Worm (Caenorhabditis elegans) whole organism, L1 larva: ENCODE measurements around the gene C18A11.3.

ENCODE experiments used
- C04F5.9 ChIP-seq: sonication (generic microtip); optimal IDR thresholded peaks from 2 replicates; lab custom pipeline; 2016; ENCODE audit warnings: missing genetic modification characterization, missing compliant biosample characterization
- F16B12.6 ChIP-seq: fragments of 150-350 bp; optimal IDR thresholded peaks from 2 replicates; lab custom pipeline; 2014; ENCODE audit warnings: missing biosample characterization, missing genetic modification characterization
- Y116A8C.19 ChIP-seq: sonication (generic microtip); optimal IDR thresholded peaks from 2 replicates; lab custom pipeline; 2016; ENCODE audit warnings: missing compliant biosample characterization, missing genetic modification characterization, borderline replicate concordance
- aha-1 ChIP-seq: fragments of 150-350 bp; optimal IDR thresholded peaks from 2 replicates; lab custom pipeline; 2014; ENCODE audit warnings: missing biosample characterization, missing genetic modification characterization
- ama-1 ChIP-seq: fragments of 150-350 bp; optimal IDR thresholded peaks from 2 replicates; lab custom pipeline; 2014
- ceh-63 ChIP-seq: fragments of 200-800 bp; sonication (Bioruptor generic); optimal IDR thresholded peaks from 2 replicates; lab custom pipeline; 2018; ENCODE audit warnings: mild to moderate bottlenecking, missing genetic modification characterization, missing compliant biosample characterization
- ceh-82 ChIP-seq, 3 experiments: fragments of 150-350 bp in 1 of 3; sonication (generic microtip) in 2 of 3; optimal IDR thresholded peaks; 2 replicates each; lab custom pipeline; 2014 to 2017; ENCODE audit warnings: missing biosample characterization in 3 of 3, missing genetic modification characterization in 3 of 3
- ceh-88 ChIP-seq: fragments of 200-800 bp; sonication (Bioruptor generic); IDR thresholded peaks from 2 replicates; pipeline ENCODE4 v1.3.6; 2022; ENCODE audit warnings: missing genetic modification characterization, missing compliant biosample characterization
- ceh-90 ChIP-seq: sonication (generic microtip); optimal IDR thresholded peaks from 2 replicates; lab custom pipeline; 2016; ENCODE audit warnings: missing genetic modification characterization, missing compliant biosample characterization
- ces-1 ChIP-seq: fragments of 150-350 bp; optimal IDR thresholded peaks from 2 replicates; lab custom pipeline; 2014; ENCODE audit warnings: missing biosample characterization, missing genetic modification reagents, missing genetic modification characterization
- efl-1 ChIP-seq, 4 experiments: fragments of 150-350 bp; optimal IDR thresholded peaks in 3 of 4; peaks in 1 of 4; 1 replicate in 1 of 4; 2 replicates in 3 of 4; lab custom pipeline; 2014; ENCODE audit warnings: missing biosample characterization in 2 of 4, missing genetic modification characterization in 2 of 4, missing genetic modification reagents in 2 of 4
- efl-3 ChIP-seq: fragments of 200-800 bp; sonication (Bioruptor generic); optimal IDR thresholded peaks from 2 replicates; lab custom pipeline; 2018; ENCODE audit warnings: mild to moderate bottlenecking, missing genetic modification characterization, missing compliant biosample characterization
- egl-27 ChIP-seq, 2 experiments: fragments of 150-350 bp in 1 of 2; sonication (generic microtip); optimal IDR thresholded peaks; 3 replicates each; lab custom pipeline; 2017 to 2018; ENCODE audit warnings: missing biosample characterization in 2 of 2, missing genetic modification characterization in 2 of 2, missing genetic modification reagents in 2 of 2
- ets-5 ChIP-seq: fragments of 200-800 bp; sonication (Bioruptor generic); IDR thresholded peaks from 2 replicates; pipeline ENCODE4 v1.3.6; 2022; ENCODE audit warnings: missing genetic modification characterization, missing compliant biosample characterization
- fkh-4 ChIP-seq: sonication (generic microtip); optimal IDR thresholded peaks from 2 replicates; lab custom pipeline; 2016; ENCODE audit warnings: missing compliant biosample characterization, missing genetic modification characterization, borderline replicate concordance
- fkh-8 ChIP-seq: sonication (generic microtip); optimal IDR thresholded peaks from 2 replicates; lab custom pipeline; 2016; ENCODE audit warnings: mild to moderate bottlenecking, missing genetic modification characterization, missing compliant biosample characterization
- grh-1 ChIP-seq: fragments of 200-800 bp; sonication (Bioruptor generic); IDR thresholded peaks from 2 replicates; pipeline ENCODE4 v1.3.6; 2022; ENCODE audit warnings: missing genetic modification reagents, missing genetic modification characterization, missing compliant biosample characterization
- hlh-17 ChIP-seq: fragments of 200-800 bp; sonication (Bioruptor generic); optimal IDR thresholded peaks from 2 replicates; lab custom pipeline; 2018; ENCODE audit warnings: missing genetic modification characterization, mild to moderate bottlenecking, missing compliant biosample characterization, moderate library complexity, borderline replicate concordance
- hlh-4 ChIP-seq: sonication (generic microtip); optimal IDR thresholded peaks from 2 replicates; lab custom pipeline; 2016; ENCODE audit warnings: mild to moderate bottlenecking, missing genetic modification characterization, missing compliant biosample characterization
- lin-13 ChIP-seq: fragments of 150-350 bp; optimal IDR thresholded peaks from 2 replicates; lab custom pipeline; 2014; ENCODE audit warnings: missing biosample characterization, missing genetic modification reagents, missing genetic modification characterization
- lin-14 ChIP-seq: fragments of 200-800 bp; sonication (Bioruptor generic); optimal IDR thresholded peaks from 2 replicates; lab custom pipeline; 2018; ENCODE audit warnings: mild to moderate bottlenecking, missing genetic modification characterization, moderate library complexity, missing compliant biosample characterization
- lin-15B ChIP-seq: fragments of 150-350 bp; sonication (generic microtip); optimal IDR thresholded peaks from 3 replicates; lab custom pipeline; 2014; ENCODE audit warnings: missing biosample characterization, missing genetic modification characterization
- lin-39 ChIP-seq: fragments of 150-350 bp; optimal IDR thresholded peaks from 2 replicates; lab custom pipeline; 2014; ENCODE audit warnings: missing biosample characterization, missing genetic modification reagents, missing genetic modification characterization
- lsy-2 ChIP-seq, 2 experiments: fragments of 150-350 bp; optimal IDR thresholded peaks; 2 replicates each; lab custom pipeline; 2014; ENCODE audit warnings: missing biosample characterization in 2 of 2, missing genetic modification characterization in 2 of 2
- mab-9 ChIP-seq: fragments of 200-800 bp; sonication (Bioruptor generic); IDR thresholded peaks from 2 replicates; pipeline ENCODE4 v1.3.6; 2022; ENCODE audit warnings: missing genetic modification reagents, missing genetic modification characterization, missing compliant biosample characterization
- mef-2 ChIP-seq: fragments of 150-350 bp; optimal IDR thresholded peaks from 2 replicates; lab custom pipeline; 2014; ENCODE audit warnings: missing biosample characterization, missing genetic modification characterization
- mep-1 ChIP-seq: fragments of 150-350 bp; optimal IDR thresholded peaks from 2 replicates; lab custom pipeline; 2014; ENCODE audit warnings: missing biosample characterization, missing genetic modification characterization
- nhr-19 ChIP-seq: fragments of 200-800 bp; sonication (Bioruptor generic); conservative IDR thresholded peaks from 2 replicates; pipeline ENCODE4 v1.3.6; 2022; ENCODE audit warnings: missing genetic modification characterization, missing compliant biosample characterization
- nhr-237 ChIP-seq: fragments of 150-350 bp; optimal IDR thresholded peaks from 2 replicates; lab custom pipeline; 2014; ENCODE audit warnings: missing biosample characterization, missing genetic modification characterization
- nhr-28 ChIP-seq: fragments of 150-350 bp; optimal IDR thresholded peaks from 2 replicates; lab custom pipeline; 2014; ENCODE audit warnings: missing biosample characterization, missing genetic modification characterization
- nhr-47 ChIP-seq: sonication (generic microtip); optimal IDR thresholded peaks from 2 replicates; lab custom pipeline; 2016; ENCODE audit warnings: mild to moderate bottlenecking, missing genetic modification characterization, moderate library complexity, missing compliant biosample characterization
- nhr-71 ChIP-seq: sonication (generic microtip); optimal IDR thresholded peaks from 2 replicates; lab custom pipeline; 2016; ENCODE audit warnings: mild to moderate bottlenecking, missing genetic modification characterization, moderate library complexity, missing compliant biosample characterization
- nhr-76 ChIP-seq: sonication (generic microtip); optimal IDR thresholded peaks from 2 replicates; lab custom pipeline; 2017; ENCODE audit warnings: missing biosample characterization, missing genetic modification characterization
- nhr-77 ChIP-seq: fragments of 150-350 bp; optimal IDR thresholded peaks from 2 replicates; lab custom pipeline; 2014; ENCODE audit warnings: missing biosample characterization, missing genetic modification characterization
- nhr-84 ChIP-seq: sonication (generic microtip); optimal IDR thresholded peaks from 2 replicates; lab custom pipeline; 2017; ENCODE audit warnings: missing biosample characterization, missing genetic modification characterization
- pag-3 ChIP-seq: sonication (generic microtip); optimal IDR thresholded peaks from 2 replicates; lab custom pipeline; 2017; ENCODE audit warnings: missing genetic modification characterization, mild to moderate bottlenecking, missing compliant biosample characterization, antibody characterized with exemption, borderline replicate concordance; ENCODE audit not compliant: insufficient read depth
- pax-3 ChIP-seq: fragments of 200-800 bp; sonication (Bioruptor generic); optimal IDR thresholded peaks from 2 replicates; lab custom pipeline; 2018; ENCODE audit warnings: mild to moderate bottlenecking, missing genetic modification characterization, moderate library complexity, missing compliant biosample characterization
- pqm-1 ChIP-seq: sonication (generic microtip); optimal IDR thresholded peaks from 3 replicates; lab custom pipeline; 2017; ENCODE audit warnings: missing biosample characterization, missing genetic modification characterization
- rnt-1 ChIP-seq: sonication (generic microtip); optimal IDR thresholded peaks from 2 replicates; lab custom pipeline; 2016; ENCODE audit warnings: mild to moderate bottlenecking, missing genetic modification characterization, moderate library complexity, missing compliant biosample characterization
- skn-1 ChIP-seq: fragments of 150-350 bp; optimal IDR thresholded peaks from 2 replicates; lab custom pipeline; 2014; ENCODE audit warnings: missing biosample characterization, missing genetic modification characterization
- sox-4 ChIP-seq: sonication (generic microtip); optimal IDR thresholded peaks from 2 replicates; lab custom pipeline; 2016; ENCODE audit warnings: missing genetic modification characterization, missing compliant biosample characterization
- sup-37 ChIP-seq: fragments of 200-800 bp; sonication (Bioruptor generic); optimal IDR thresholded peaks from 2 replicates; lab custom pipeline; 2018; ENCODE audit warnings: mild to moderate bottlenecking, missing genetic modification characterization, missing compliant biosample characterization
- swsn-7 ChIP-seq: sonication (generic microtip); optimal IDR thresholded peaks from 2 replicates; lab custom pipeline; 2016; ENCODE audit warnings: missing genetic modification characterization, missing compliant biosample characterization
- tbx-2 ChIP-seq: sonication (generic microtip); optimal IDR thresholded peaks from 2 replicates; lab custom pipeline; 2016; ENCODE audit warnings: missing genetic modification characterization, missing compliant biosample characterization
- tlp-1 ChIP-seq: fragments of 150-350 bp; optimal IDR thresholded peaks from 2 replicates; lab custom pipeline; 2014; ENCODE audit warnings: missing biosample characterization, missing genetic modification characterization
- unc-130 ChIP-seq: fragments of 150-350 bp; optimal IDR thresholded peaks from 2 replicates; lab custom pipeline; 2017; ENCODE audit warnings: missing biosample characterization, missing genetic modification characterization, inconsistent platforms
- unc-62 ChIP-seq: fragments of 150-350 bp; optimal IDR thresholded peaks from 2 replicates; lab custom pipeline; 2014; ENCODE audit warnings: missing biosample characterization, missing genetic modification reagents, missing genetic modification characterization
- xbp-1 ChIP-seq: sonication (generic microtip); optimal IDR thresholded peaks from 2 replicates; lab custom pipeline; 2016; ENCODE audit warnings: missing genetic modification characterization, missing compliant biosample characterization
- ztf-11 ChIP-seq, 2 experiments: sonication (generic microtip); optimal IDR thresholded peaks; 2 replicates each; lab custom pipeline; 2016 to 2017; ENCODE audit warnings: missing genetic modification characterization in 2 of 2, missing biosample characterization in 1 of 2, missing compliant biosample characterization in 1 of 2

Gene C18A11.3

DNA sequence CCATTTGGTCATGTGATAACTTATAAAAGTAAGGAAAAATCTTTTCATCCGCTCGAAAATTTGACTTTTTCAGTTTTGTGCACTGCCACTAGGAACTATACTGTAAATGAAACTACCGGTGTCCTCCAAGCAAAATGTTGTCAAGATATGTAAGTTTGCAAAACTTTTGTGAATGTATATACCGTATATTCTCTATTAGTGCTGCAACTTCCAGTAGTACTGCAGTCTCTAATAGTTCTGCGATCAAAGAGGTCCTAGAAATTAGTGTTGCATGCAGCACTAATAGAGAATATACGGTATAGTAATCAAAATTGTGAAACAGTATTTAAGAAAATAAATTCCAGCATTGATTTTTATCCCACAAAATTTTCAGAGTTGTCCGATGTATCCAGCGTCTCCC, 30.9 kb upstream of the C18A11.3 start:
- TF ChIP-seq unc-130 (tag; lab: Kevin White, UChicago) (no peak), ceh-88 (GFP tag; lab: Robert Waterston, UW) (no peak), aha-1 (tag; lab: Kevin White, UChicago) (no peak), ets-5 (no peak), lsy-2 (tag; optimal IDR thresholded peaks at IDR 0.05; lab: Kevin White, UChicago) (no peak), ceh-82 (tag; optimal IDR thresholded peaks at IDR 0.05; lab: Kevin White, UChicago) (no peak), nhr-28 (no peak), nhr-19 (GFP tag; lab: Robert Waterston, UW) (no peak), egl-27 (tag; optimal IDR thresholded peaks at IDR 0.05; lab: Kevin White, UChicago) (no peak), xbp-1 (tag; lab: Kevin White, UChicago) (no peak), lin-13 (no peak), swsn-7 (tag; lab: Kevin White, UChicago) (no peak), skn-1 (tag; lab: Kevin White, UChicago) (no peak), nhr-84 (tag; lab: Kevin White, UChicago) (no peak), mep-1 (tag; lab: Kevin White, UChicago) (no peak), unc-62 (GFP tag; lab: Kevin White, UChicago) (no peak), nhr-237 (tag; lab: Kevin White, UChicago) (no peak), lin-39 (no peak)

- TF ChIP-seq C04F5.9 (tag; lab: Kevin White, UChicago) (peak; percentile 93), ceh-63 (GFP tag; lab: Kevin White, UChicago) (peak; percentile 98), nhr-77 (tag; lab: Kevin White, UChicago) (peak; percentile 97), pag-3 (no peak), xbp-1 (tag; lab: Kevin White, UChicago) (peak; percentile 97), mab-9 (GFP tag; lab: Robert Waterston, UW) (peak; percentile 97), hlh-17 (GFP tag; lab: Kevin White, UChicago) (no peak), ztf-11 (tag; optimal IDR thresholded peaks at IDR 0.05; lab: Kevin White, UChicago) (peak; percentile 30 to 94), rnt-1 (peak; percentile 97), tbx-2 (peak; percentile 99), pqm-1 (peak; percentile 69), pax-3 (tag; lab: Kevin White, UChicago) (peak; percentile 95), Y116A8C.19 (tag; lab: Kevin White, UChicago) (peak; percentile 43), nhr-47 (tag; lab: Kevin White, UChicago) (peak; percentile 100), ceh-90 (tag; lab: Kevin White, UChicago) (peak; percentile 69), swsn-7 (tag; lab: Kevin White, UChicago) (peak; percentile 99), grh-1 (GFP tag; lab: Robert Waterston, UW) (peak; percentile 96), nhr-28 (peak; percentile 53), tlp-1 (peak; percentile 7), hlh-4 (tag; lab: Kevin White, UChicago) (peak; percentile 44), unc-62 (GFP tag; lab: Kevin White, UChicago) (peak; percentile 28), lin-15B (peak; percentile 59), ets-5 (no peak), mef-2 (tag; lab: Kevin White, UChicago) (peak; percentile 88), fkh-8 (peak; percentile 96), efl-3 (GFP tag; lab: Kevin White, UChicago) (peak; percentile 97), efl-1 (optimal IDR thresholded peaks at IDR 0.05; lab: Kevin White, UChicago) (peak; percentile 85 to 89), efl-1 (GFP tag; optimal IDR thresholded peaks at IDR 0.05 in 1 of 2; lab: Kevin White, UChicago) (peak; percentile 73 to 97), egl-27 (tag; optimal IDR thresholded peaks at IDR 0.05; lab: Kevin White, UChicago) (peak; percentile 91 to 94), sox-4 (tag; lab: Kevin White, UChicago) (peak; percentile 99), lin-13 (peak; percentile 96), lin-14 (GFP tag; lab: Kevin White, UChicago) (peak; percentile 98), ces-1 (GFP tag; lab: Kevin White, UChicago) (peak; percentile 27), nhr-76 (tag; lab: Kevin White, UChicago) (peak; percentile 78), ama-1 (lab: Kevin White, UChicago) (no peak), nhr-71 (tag; lab: Kevin White, UChicago) (peak; percentile 99), ceh-88 (GFP tag; lab: Robert Waterston, UW) (peak; percentile 98), sup-37 (GFP tag; lab: Kevin White, UChicago) (peak; percentile 95), fkh-4 (tag; lab: Kevin White, UChicago) (peak; percentile 93), F16B12.6 (tag; lab: Kevin White, UChicago) (peak; percentile 50)
Observed at ce11 chrX:8036219-8036883, 24.6 kb upstream of the C18A11.3 start.
